Fruit fly (Drosophila melanogaster) whole organism, embryonic: ENCODE results near the gene mil.
A peak's percentile ranks its signal among the peaks of the same experiment; 100 is the strongest.

Source experiments
- Atf-2 ChIP-seq: fragments of 200-800 bp; sonication (Bioruptor generic); optimal IDR thresholded peaks from 2 replicates; lab custom pipeline; 2016; ENCODE audit warnings: missing biosample characterization, missing genetic modification characterization
- Atf3 ChIP-seq: fragments of 200-800 bp; sonication (Bioruptor generic); optimal IDR thresholded peaks from 3 replicates; lab custom pipeline; 2016; ENCODE audit warnings: missing biosample characterization, missing genetic modification characterization
- Atf6 ChIP-seq: fragments of 200-800 bp; sonication (Bioruptor generic); IDR thresholded peaks from 2 replicates; pipeline ENCODE4 v1.3.6; 2022; ENCODE audit warnings: missing biosample characterization, missing genetic modification characterization
- BEAF-32 ChIP-seq: fragments of 200-800 bp; sonication (Bioruptor generic); optimal IDR thresholded peaks from 3 replicates; lab custom pipeline; 2017; ENCODE audit warnings: missing biosample characterization, missing genetic modification characterization, mild to moderate bottlenecking, moderate library complexity, missing genetic modification reagents
- CG10979 ChIP-seq: fragments of 200-800 bp; sonication (Bioruptor generic); optimal IDR thresholded peaks from 2 replicates; lab custom pipeline; 2018; ENCODE audit warnings: missing biosample characterization, mild to moderate bottlenecking, missing genetic modification characterization, moderate library complexity
- CG11560 ChIP-seq: fragments of 200-800 bp; sonication (Bioruptor generic); IDR thresholded peaks from 3 replicates; pipeline ENCODE4 v1.3.6; 2022; ENCODE audit warnings: missing biosample characterization, missing genetic modification characterization
- CG12659 ChIP-seq: fragments of 200-800 bp; sonication (Bioruptor generic); optimal IDR thresholded peaks from 3 replicates; lab custom pipeline; 2017; ENCODE audit warnings: mild to moderate bottlenecking, missing biosample characterization, missing genetic modification reagents, missing genetic modification characterization
- CG13624 ChIP-seq: fragments of 200-800 bp; sonication (Bioruptor generic); optimal IDR thresholded peaks from 2 replicates; lab custom pipeline; 2016; ENCODE audit warnings: missing biosample characterization, missing genetic modification characterization
- CG13894 ChIP-seq: fragments of 200-800 bp; sonication (Bioruptor generic); optimal IDR thresholded peaks from 3 replicates; lab custom pipeline; 2018; ENCODE audit warnings: missing biosample characterization, mild to moderate bottlenecking, missing genetic modification characterization, moderate library complexity
- CG14965 ChIP-seq: fragments of 200-800 bp; sonication (Bioruptor generic); optimal IDR thresholded peaks from 2 replicates; lab custom pipeline; 2016; ENCODE audit warnings: missing biosample characterization, missing genetic modification characterization, borderline replicate concordance
- CG15011 ChIP-seq: fragments of 200-800 bp; sonication (Bioruptor generic); optimal IDR thresholded peaks from 3 replicates; lab custom pipeline; 2018; ENCODE audit warnings: missing biosample characterization, mild to moderate bottlenecking, missing genetic modification characterization
- CG1647 ChIP-seq: fragments of 200-800 bp; sonication (Bioruptor generic); optimal IDR thresholded peaks from 3 replicates; lab custom pipeline; 2016; ENCODE audit warnings: missing biosample characterization, missing genetic modification characterization
- CG2116 ChIP-seq: fragments of 200-800 bp; sonication (Bioruptor generic); optimal IDR thresholded peaks from 3 replicates; lab custom pipeline; 2018; ENCODE audit warnings: missing biosample characterization, mild to moderate bottlenecking, missing genetic modification characterization
- CG2712 ChIP-seq: fragments of 200-800 bp; optimal IDR thresholded peaks from 3 replicates; lab custom pipeline; 2019; ENCODE audit warnings: missing biosample characterization, mild to moderate bottlenecking, missing genetic modification characterization, moderate library complexity
- CG30020 ChIP-seq: fragments of 200-800 bp; optimal IDR thresholded peaks from 2 replicates; lab custom pipeline; 2019; ENCODE audit warnings: missing biosample characterization, mild to moderate bottlenecking, missing genetic modification characterization, moderate library complexity
- CG30403 ChIP-seq: fragments of 200-800 bp; sonication (Bioruptor generic); optimal IDR thresholded peaks from 3 replicates; lab custom pipeline; 2016; ENCODE audit warnings: missing biosample characterization, missing genetic modification characterization
- CG3407 ChIP-seq: fragments of 200-800 bp; sonication (Bioruptor generic); optimal IDR thresholded peaks from 2 replicates; lab custom pipeline; 2018; ENCODE audit warnings: missing biosample characterization, mild to moderate bottlenecking, missing genetic modification characterization
- CG42726 ChIP-seq: fragments of 200-800 bp; sonication (Bioruptor generic); IDR thresholded peaks from 2 replicates; pipeline ENCODE4 v1.3.6; 2022; ENCODE audit warnings: missing biosample characterization, missing genetic modification characterization; ENCODE audit not compliant: partially characterized antibody
- CG4424 ChIP-seq: fragments of 200-800 bp; sonication (Bioruptor generic); optimal IDR thresholded peaks from 3 replicates; lab custom pipeline; 2016; ENCODE audit warnings: missing biosample characterization, missing genetic modification characterization
- CG6683 ChIP-seq: fragments of 200-800 bp; sonication (Bioruptor generic); optimal IDR thresholded peaks from 2 replicates; lab custom pipeline; 2017; ENCODE audit warnings: missing biosample characterization, mild to moderate bottlenecking, missing genetic modification characterization, missing genetic modification reagents
- CG6813 ChIP-seq: fragments of 200-800 bp; sonication (Bioruptor generic); optimal IDR thresholded peaks from 2 replicates; lab custom pipeline; 2017; ENCODE audit warnings: missing biosample characterization, missing genetic modification characterization, mild to moderate bottlenecking, moderate library complexity, missing genetic modification reagents
- CG7556 ChIP-seq: fragments of 200-800 bp; sonication (Bioruptor generic); optimal IDR thresholded peaks from 2 replicates; lab custom pipeline; 2017; ENCODE audit warnings: missing biosample characterization, mild to moderate bottlenecking, missing genetic modification characterization
- CG7786 ChIP-seq: fragments of 200-800 bp; sonication (Bioruptor generic); optimal IDR thresholded peaks from 2 replicates; lab custom pipeline; 2016; ENCODE audit warnings: missing biosample characterization, missing genetic modification characterization
- Chrac-16 ChIP-seq: fragments of 200-800 bp; sonication (Bioruptor generic); optimal IDR thresholded peaks from 3 replicates; lab custom pipeline; 2016; ENCODE audit warnings: missing biosample characterization, missing genetic modification characterization
- Dll ChIP-seq: fragments of 200-800 bp; sonication (Bioruptor generic); IDR thresholded peaks from 4 replicates; pipeline ENCODE4 v1.3.6; 2022; ENCODE audit warnings: missing biosample characterization, missing genetic modification characterization; ENCODE audit not compliant: partially characterized antibody
- Doc2 ChIP-seq: fragments of 200-800 bp; sonication (Bioruptor generic); IDR thresholded peaks from 2 replicates; pipeline ENCODE4 v1.3.6; 2022; ENCODE audit warnings: missing biosample characterization, missing genetic modification characterization
- E2f2 ChIP-seq: fragments of 200-800 bp; sonication (Bioruptor generic); IDR thresholded peaks from 2 replicates; pipeline ENCODE4 v1.3.6; 2022; ENCODE audit warnings: missing biosample characterization, missing genetic modification characterization
- Fer3 ChIP-seq: fragments of 200-800 bp; sonication (Bioruptor generic); optimal IDR thresholded peaks from 2 replicates; lab custom pipeline; 2018; ENCODE audit warnings: missing biosample characterization, mild to moderate bottlenecking, missing genetic modification characterization, moderate library complexity
- Gug ChIP-seq: fragments of 200-800 bp; sonication (Bioruptor generic); IDR thresholded peaks from 4 replicates; pipeline ENCODE4 v1.3.6; 2022; ENCODE audit warnings: missing biosample characterization, missing genetic modification characterization
- HLH3B ChIP-seq: fragments of 200-800 bp; sonication (Bioruptor generic); IDR thresholded peaks from 2 replicates; pipeline ENCODE4 v1.3.6; 2022; ENCODE audit warnings: missing biosample characterization, missing genetic modification characterization
- HLH54F ChIP-seq: fragments of 200-800 bp; sonication (Bioruptor generic); optimal IDR thresholded peaks from 3 replicates; lab custom pipeline; 2016; ENCODE audit warnings: missing biosample characterization, missing genetic modification characterization
- Hr3 ChIP-seq: fragments of 200-800 bp; sonication (Bioruptor generic); optimal IDR thresholded peaks from 3 replicates; lab custom pipeline; 2016; ENCODE audit warnings: missing biosample characterization, missing genetic modification characterization
- Mrtf ChIP-seq: fragments of 200-800 bp; sonication (Bioruptor generic); IDR thresholded peaks from 3 replicates; pipeline ENCODE4 v1.3.6; 2022; ENCODE audit warnings: missing biosample characterization, missing genetic modification characterization
- Side ChIP-seq: fragments of 200-800 bp; sonication (Bioruptor generic); optimal IDR thresholded peaks from 2 replicates; lab custom pipeline; 2016; ENCODE audit warnings: missing biosample characterization, missing genetic modification characterization
- Vsx1 ChIP-seq: fragments of 200-800 bp; sonication (Bioruptor generic); optimal IDR thresholded peaks from 2 replicates; lab custom pipeline; 2017; ENCODE audit warnings: missing biosample characterization, mild to moderate bottlenecking, missing genetic modification characterization, missing genetic modification reagents
- cad ChIP-seq: fragments of >200 bp; optimal IDR thresholded peaks from 2 replicates; lab custom pipeline; 2017; ENCODE audit warnings: missing biosample characterization, missing genetic modification characterization
- chinmo ChIP-seq: fragments of 200-800 bp; sonication (Bioruptor generic); IDR thresholded peaks from 4 replicates; pipeline ENCODE4 v1.3.6; 2022; ENCODE audit warnings: missing biosample characterization, missing genetic modification characterization; ENCODE audit not compliant: partially characterized antibody
- corto ChIP-seq: fragments of 200-800 bp; sonication (Bioruptor generic); optimal IDR thresholded peaks from 2 replicates; lab custom pipeline; 2016; ENCODE audit warnings: missing biosample characterization, mild to moderate bottlenecking, missing genetic modification characterization, moderate library complexity
- dan ChIP-seq: fragments of 200-800 bp; sonication (Bioruptor generic); IDR thresholded peaks from 2 replicates; pipeline ENCODE4 v1.3.6; 2022; ENCODE audit warnings: missing biosample characterization, missing genetic modification characterization
- dysf ChIP-seq: fragments of 200-800 bp; sonication (Bioruptor generic); IDR thresholded peaks from 3 replicates; pipeline ENCODE4 v1.3.6; 2022; ENCODE audit warnings: missing biosample characterization, missing genetic modification characterization
- fd96Cb ChIP-seq: fragments of 200-800 bp; sonication (Bioruptor generic); optimal IDR thresholded peaks from 2 replicates; lab custom pipeline; 2018; ENCODE audit warnings: missing biosample characterization, mild to moderate bottlenecking, missing genetic modification characterization, moderate library complexity
- her ChIP-seq: fragments of 200-800 bp; sonication (Bioruptor generic); optimal IDR thresholded peaks from 2 replicates; lab custom pipeline; 2016; ENCODE audit warnings: missing biosample characterization, missing genetic modification characterization
- mirr ChIP-seq: fragments of 200-800 bp; sonication (Bioruptor generic); optimal IDR thresholded peaks from 3 replicates; lab custom pipeline; 2018; ENCODE audit warnings: missing biosample characterization, mild to moderate bottlenecking, missing genetic modification characterization
- nerfin-2 ChIP-seq: fragments of 200-800 bp; sonication (Bioruptor generic); IDR thresholded peaks from 2 replicates; pipeline ENCODE4 v1.3.6; 2022; ENCODE audit warnings: missing biosample characterization, missing genetic modification characterization; ENCODE audit not compliant: partially characterized antibody
- pita ChIP-seq: fragments of 200-800 bp; sonication (Bioruptor generic); optimal IDR thresholded peaks from 2 replicates; lab custom pipeline; 2017; ENCODE audit warnings: missing biosample characterization, mild to moderate bottlenecking, missing genetic modification characterization
- sqz ChIP-seq: fragments of 200-800 bp; sonication (Bioruptor generic); optimal IDR thresholded peaks from 3 replicates; lab custom pipeline; 2018; ENCODE audit warnings: missing biosample characterization, mild to moderate bottlenecking, missing genetic modification characterization
- trh ChIP-seq: fragments of 200-800 bp; sonication (Bioruptor generic); optimal IDR thresholded peaks from 2 replicates; lab custom pipeline; 2016; ENCODE audit warnings: missing biosample characterization, missing genetic modification characterization
- tup ChIP-seq: fragments of 200-800 bp; sonication (Bioruptor generic); optimal IDR thresholded peaks from 2 replicates; lab custom pipeline; 2016; ENCODE audit warnings: missing biosample characterization, mild to moderate bottlenecking, missing genetic modification characterization, moderate library complexity

Gene mil

dm6 chr3R:27905695-27906094 is 6.6 kb upstream of the mil start, which contains the start of gene CG34353 (continued):
- TF ChIP-seq nerfin-2 (GFP tag; lab: Robert Waterston, UW): no peak
- TF ChIP-seq pita (GFP tag; lab: Kevin White, UChicago): no peak
- no peak for TF ChIP-seq Atf-2 (GFP tag; lab: Kevin White, UChicago)
- TF ChIP-seq cad: no peak
- TF ChIP-seq CG11560 (tag; lab: Robert Waterston, UW): no peak
- TF ChIP-seq Atf3 (GFP tag; lab: Kevin White, UChicago): no peak
- TF ChIP-seq HLH3B (GFP tag; lab: Robert Waterston, UW): no peak
- TF ChIP-seq sqz (GFP tag; lab: Kevin White, UChicago): no peak
- TF ChIP-seq corto: no peak
- peak; percentile 89; the same call in 3 of the 4 replicates for TF ChIP-seq chinmo (GFP tag; lab: Robert Waterston, UW)

- TF ChIP-seq CG3407 (GFP tag; lab: Kevin White, UChicago) (peak; percentile 17), CG12659 (GFP tag; lab: Kevin White, UChicago) (peak; percentile 64), Chrac-16 (GFP tag; lab: Kevin White, UChicago) (peak; percentile 59), her (GFP tag; lab: Kevin White, UChicago) (no peak), CG2712 (tag; lab: Kevin White, UChicago) (peak; percentile 69), Mrtf (GFP tag; lab: Robert Waterston, UW) (no peak), fd96Cb (tag; lab: Kevin White, UChicago) (peak; percentile 20), Gug (GFP tag; lab: Robert Waterston, UW) (peak; percentile 9; the same call in 2 of the 4 replicates), CG42726 (GFP tag; lab: Robert Waterston, UW) (no peak), CG2116 (GFP tag; lab: Kevin White, UChicago) (peak; percentile 51), Atf6 (no peak; the same call in 1 of the 2 replicates), Vsx1 (GFP tag; lab: Kevin White, UChicago) (no peak), BEAF-32 (GFP tag; lab: Kevin White, UChicago) (peak; percentile 68), CG30020 (peak; percentile 64), CG4424 (peak; percentile 69), Side (GFP tag; lab: Kevin White, UChicago) (no peak), Hr3 (GFP tag; lab: Kevin White, UChicago) (peak; percentile 64), dan (GFP tag; lab: Robert Waterston, UW) (no peak), dysf (GFP tag; lab: Robert Waterston, UW) (peak; percentile 21; the same call in 1 of the 3 replicates), CG6683 (GFP tag; lab: Kevin White, UChicago) (no peak), trh (GFP tag; lab: Kevin White, UChicago) (no peak), CG30403 (GFP tag; lab: Kevin White, UChicago) (peak; percentile 86), tup (GFP tag; lab: Kevin White, UChicago) (no peak), CG7556 (GFP tag; lab: Kevin White, UChicago) (peak; percentile 68), HLH54F (GFP tag; lab: Kevin White, UChicago) (peak; percentile 7), CG7786 (no peak), CG13624 (GFP tag; lab: Kevin White, UChicago) (no peak), CG1647 (peak; percentile 55), CG13894 (tag; lab: Kevin White, UChicago) (peak; percentile 24), CG6813 (GFP tag; lab: Kevin White, UChicago) (no peak), CG14965 (no peak), mirr (GFP tag; lab: Kevin White, UChicago) (peak; percentile 3), Dll (GFP tag; lab: Robert Waterston, UW) (peak; percentile 41; the same call in 2 of the 4 replicates), Doc2 (GFP tag; lab: Robert Waterston, UW) (no peak), CG15011 (no peak), CG10979 (tag; lab: Kevin White, UChicago) (peak; percentile 40), E2f2 (GFP tag; lab: Robert Waterston, UW) (peak; percentile 16; the same call in 1 of the 2 replicates), Fer3 (tag; lab: Kevin White, UChicago) (peak; percentile 46)
Measured at dm6 chr3R:27916355-27917019, 4.2 kb downstream of the mil start, which contains the start of the genes CG5003 and mRpS22. TSS of gene CG5003 (minus strand) at chr3R:27916516. TSS of gene mRpS22 (plus strand) at chr3R:27916908.
